Worm (Caenorhabditis elegans) whole organism, L1 larva: ENCODE measurements around the gene srz-63.

Experiments
- C16A3.4 ChIP-seq: fragments of 150-350 bp; optimal IDR thresholded peaks from 2 replicates; lab custom pipeline; 2014; ENCODE audit warnings: missing biosample characterization, missing genetic modification characterization
- aha-1 ChIP-seq: fragments of 150-350 bp; optimal IDR thresholded peaks from 2 replicates; lab custom pipeline; 2014; ENCODE audit warnings: missing biosample characterization, missing genetic modification characterization
- mef-2 ChIP-seq: fragments of 150-350 bp; optimal IDR thresholded peaks from 2 replicates; lab custom pipeline; 2014; ENCODE audit warnings: missing biosample characterization, missing genetic modification characterization
- nhr-20 ChIP-seq: sonication (generic microtip); optimal IDR thresholded peaks from 2 replicates; lab custom pipeline; 2016; ENCODE audit warnings: mild to moderate bottlenecking, missing genetic modification characterization, missing compliant biosample characterization
- nhr-77 ChIP-seq: fragments of 150-350 bp; optimal IDR thresholded peaks from 2 replicates; lab custom pipeline; 2014; ENCODE audit warnings: missing biosample characterization, missing genetic modification characterization
- skn-1 ChIP-seq: fragments of 150-350 bp; optimal IDR thresholded peaks from 2 replicates; lab custom pipeline; 2014; ENCODE audit warnings: missing biosample characterization, missing genetic modification characterization
- snu-23 ChIP-seq: sonication (generic microtip); optimal IDR thresholded peaks from 2 replicates; lab custom pipeline; 2016; ENCODE audit warnings: missing genetic modification characterization, missing compliant biosample characterization
- unc-62 ChIP-seq: fragments of 150-350 bp; optimal IDR thresholded peaks from 2 replicates; lab custom pipeline; 2014; ENCODE audit warnings: missing biosample characterization, missing genetic modification reagents, missing genetic modification characterization
- ztf-4 ChIP-seq: fragments of 150-350 bp; optimal IDR thresholded peaks from 2 replicates; lab custom pipeline; 2014; ENCODE audit warnings: missing biosample characterization, missing genetic modification characterization

ce11 chrII:1237845-1238244 lies 40.6 kb upstream of the srz-63 start:
- TF ChIP-seq nhr-20 (tag; lab: Kevin White, UChicago), result peak; percentile 5
- TF ChIP-seq unc-62 (GFP tag; lab: Kevin White, UChicago), result no peak
- TF ChIP-seq mef-2, result no peak
- no peak for TF ChIP-seq nhr-77 (tag; lab: Kevin White, UChicago)
- TF ChIP-seq ztf-4 (tag; lab: Kevin White, UChicago), result no peak
- TF ChIP-seq snu-23 (GFP tag; lab: Kevin White, UChicago), result peak; percentile 20
- TF ChIP-seq skn-1 (tag; lab: Kevin White, UChicago), result peak; percentile 46
- no peak for TF ChIP-seq aha-1 (tag; lab: Kevin White, UChicago)
- no peak for TF ChIP-seq C16A3.4 (tag; lab: Kevin White, UChicago)
